Fruit fly (Drosophila melanogaster) whole organism, adult: Measurements from ENCODE around the gene Jhbp12.

ENCODE experiments used
- CG12768 ChIP-seq: fragments of 200-800 bp; sonication (Bioruptor generic); optimal IDR thresholded peaks from 2 replicates; lab custom pipeline; 2017; ENCODE audit warnings: missing biosample characterization, missing genetic modification characterization, mild to moderate bottlenecking, moderate library complexity, missing genetic modification reagents
- CG7101 ChIP-seq: fragments of 200-800 bp; sonication (Bioruptor generic); optimal IDR thresholded peaks from 2 replicates; lab custom pipeline; 2018; ENCODE audit warnings: missing biosample characterization, mild to moderate bottlenecking, missing genetic modification characterization, moderate library complexity
- Clk ChIP-seq: fragments of 200-800 bp; sonication (Bioruptor generic); optimal IDR thresholded peaks from 2 replicates; lab custom pipeline; 2017; ENCODE audit warnings: missing biosample characterization, missing genetic modification characterization
- Hr96 ChIP-seq: fragments of 200-800 bp; sonication (Bioruptor generic); optimal IDR thresholded peaks from 2 replicates; lab custom pipeline; 2016; ENCODE audit warnings: missing biosample characterization, missing genetic modification characterization
- Mnt ChIP-seq: fragments of 200-800 bp; sonication (Bioruptor generic); optimal IDR thresholded peaks from 2 replicates; lab custom pipeline; 2016; ENCODE audit warnings: missing biosample characterization, mild to moderate bottlenecking, missing genetic modification characterization
- ovo ChIP-seq: fragments of 200-800 bp; sonication (Bioruptor generic); optimal IDR thresholded peaks from 2 replicates; lab custom pipeline; 2016; ENCODE audit warnings: missing biosample characterization, missing genetic modification characterization
- toe ChIP-seq: fragments of 200-800 bp; sonication (Bioruptor generic); optimal IDR thresholded peaks from 2 replicates; lab custom pipeline; 2016; ENCODE audit warnings: missing biosample characterization, missing genetic modification characterization

- TF ChIP-seq CG12768 (GFP tag; lab: Kevin White, UChicago) (no peak), Clk (GFP tag; lab: Kevin White, UChicago) (no peak), ovo (GFP tag; lab: Kevin White, UChicago) (no peak), Mnt (GFP tag; lab: Kevin White, UChicago) (no peak), Hr96 (GFP tag; lab: Kevin White, UChicago) (no peak), toe (GFP tag; lab: Kevin White, UChicago) (no peak), CG7101 (tag; lab: Kevin White, UChicago) (no peak)
Observed at dm6 chr3R:24562323-24563025, 37.9 kb downstream of the Jhbp12 start.
